Fruit fly (Drosophila melanogaster): ENCODE measurements around the gene CG14711.

Gene CG14711

dm6 chr3R:11604654-11605436, 18.3 kb upstream of the CG14711 start (continued):
- peak in 1 of 2 experiments; percentile 72 for TF ChIP-seq bsh (GFP tag; optimal IDR thresholded peaks at IDR 0.05)
- no peak for TF ChIP-seq CG8281 (tag; optimal IDR thresholded peaks at IDR 0.05)
- TF ChIP-seq CG11695 (GFP tag; IDR thresholded peaks at IDR 0.05), result 0 out of 3 replicates have a peak, but pooled peaks have one; percentile 44
- peak; percentile 44 for TF ChIP-seq BtbVII (GFP tag; optimal IDR thresholded peaks at IDR 0.05)
- 0 out of 2 replicates have a peak, but pooled peaks have one; percentile 26 for TF ChIP-seq Awh (GFP tag; IDR thresholded peaks at IDR 0.05)
- TF ChIP-seq ewg (GFP tag; optimal IDR thresholded peaks at IDR 0.05), result peak; percentile 32
- TF ChIP-seq oc (tag; optimal IDR thresholded peaks at IDR 0.05), result peak; percentile 34
- peak; percentile 76 for TF ChIP-seq CG13287 (GFP tag; IDR thresholded peaks at IDR 0.05; ENCODE audit: partially characterized antibody)
- peak; percentile 3 for TF ChIP-seq CTCF (GFP tag; optimal IDR thresholded peaks at IDR 0.05)
- peak; percentile 63; the same call in 1 of the 2 replicates for TF ChIP-seq hbn (GFP tag; IDR thresholded peaks at IDR 0.05; ENCODE audit: partially characterized antibody)

- TF ChIP-seq CG30020 (tag; optimal IDR thresholded peaks at IDR 0.05) (no peak), grau (tag; optimal IDR thresholded peaks at IDR 0.05) (peak; percentile 73), bsh (GFP tag; optimal IDR thresholded peaks at IDR 0.05) (peak in 1 of 2 experiments; percentile 20), CG18764 (GFP tag; optimal IDR thresholded peaks at IDR 0.05) (no peak), Trl (optimal IDR thresholded peaks at IDR 0.05) (peak in 1 of 2 experiments; percentile 8), Trl (GFP tag; optimal IDR thresholded peaks at IDR 0.05) (no peak), CG18262 (tag; optimal IDR thresholded peaks at IDR 0.05) (peak; percentile 13), Ssrp (tag; optimal IDR thresholded peaks at IDR 0.05) (peak; percentile 11), gem (tag; optimal IDR thresholded peaks at IDR 0.05) (peak; percentile 24), CG2712 (tag; optimal IDR thresholded peaks at IDR 0.05) (peak; percentile 26)
These were observed 16.5 kb upstream of the CG14711 start for dm6 chr3R:11606679-11607078.

- TF ChIP-seq cato (GFP tag; optimal IDR thresholded peaks at IDR 0.05; ENCODE audit: borderline replicate concordance) (no peak), CG11456 (GFP tag; IDR thresholded peaks at IDR 0.05) (no peak), kni (GFP tag; optimal IDR thresholded peaks at IDR 0.05) (no peak), Poxn (GFP tag; IDR thresholded peaks at IDR 0.05) (no peak), lab (GFP tag; optimal IDR thresholded peaks at IDR 0.05) (no peak), Mad (GFP tag; optimal IDR thresholded peaks at IDR 0.05) (no peak), ewg (GFP tag; optimal IDR thresholded peaks at IDR 0.05) (no peak), ab (GFP tag; optimal IDR thresholded peaks at IDR 0.05) (no peak), Opbp (GFP tag; IDR thresholded peaks at IDR 0.05; ENCODE audit: partially characterized antibody) (no peak), CG7786 (GFP tag; optimal IDR thresholded peaks at IDR 0.05) (no peak), phol (tag; optimal IDR thresholded peaks at IDR 0.05) (no peak), Scr (GFP tag; IDR thresholded peaks at IDR 0.05; ENCODE audit: partially characterized antibody) (no peak), gro (GFP tag; optimal IDR thresholded peaks at IDR 0.05) (no peak)
These were observed 10.7 kb upstream of the CG14711 start for dm6 chr3R:11612467-11612866.

dm6 chr3R:11613252-11614036, 9.7 kb upstream of the CG14711 start:
- TF ChIP-seq esg (GFP tag; conservative IDR thresholded peaks at IDR 0.05), result peak; percentile 42; the same call in 1 of the 2 replicates
- no peak for TF ChIP-seq odd (GFP tag; optimal IDR thresholded peaks at IDR 0.05)
- peak; percentile 74; the same call in 2 of the 3 replicates for TF ChIP-seq ken (GFP tag; IDR thresholded peaks at IDR 0.05)
- TF ChIP-seq CG14667 (GFP tag; IDR thresholded peaks at IDR 0.05), result peak; percentile 73
- TF ChIP-seq btn (GFP tag; optimal IDR thresholded peaks at IDR 0.05), result peak; percentile 44
- TF ChIP-seq gcm2 (GFP tag; optimal IDR thresholded peaks at IDR 0.05), result peak; percentile 41
- TF ChIP-seq CG11560 (tag; IDR thresholded peaks at IDR 0.05), result peak; percentile 56; the same call in 2 of the 3 replicates
- TF ChIP-seq CG14860 (GFP tag; IDR thresholded peaks at IDR 0.05; ENCODE audit: partially characterized antibody), result no peak
- no peak for TF ChIP-seq al (GFP tag; IDR thresholded peaks at IDR 0.05)
- peak; percentile 21 for TF ChIP-seq ind (GFP tag; optimal IDR thresholded peaks at IDR 0.05)
- peak; percentile 59 for TF ChIP-seq ssp (GFP tag; IDR thresholded peaks at IDR 0.05)
- peak; percentile 88 for TF ChIP-seq Rfx (GFP tag; IDR thresholded peaks at IDR 0.05)
- TF ChIP-seq CG15011 (GFP tag; optimal IDR thresholded peaks at IDR 0.05), result no peak
- peak; percentile 52 for TF ChIP-seq cato (GFP tag; optimal IDR thresholded peaks at IDR 0.05; ENCODE audit: borderline replicate concordance)

All from whole organism, embryonic.